Worm (Caenorhabditis elegans) whole organism, mixed stage, embryonic: ENCODE results near the gene F10E7.6.

Source experiments
- blmp-1 ChIP-seq: fragments of 150-350 bp; optimal IDR thresholded peaks from 2 replicates; lab custom pipeline; 2014; ENCODE audit warnings: missing biosample characterization, missing genetic modification characterization
- ceh-39 ChIP-seq: fragments of 150-350 bp; optimal IDR thresholded peaks from 2 replicates; lab custom pipeline; 2014; ENCODE audit warnings: missing biosample characterization, missing genetic modification characterization
- ces-1 ChIP-seq: fragments of 150-350 bp; optimal IDR thresholded peaks from 2 replicates; lab custom pipeline; 2014; ENCODE audit warnings: missing biosample characterization, missing genetic modification reagents, missing genetic modification characterization
- elt-3 ChIP-seq: fragments of 150-350 bp; optimal IDR thresholded peaks from 2 replicates; lab custom pipeline; 2014; ENCODE audit warnings: missing biosample characterization, missing genetic modification characterization
- lin-32 ChIP-seq: fragments of 200-800 bp; sonication (Bioruptor generic); optimal IDR thresholded peaks from 2 replicates; lab custom pipeline; 2018; ENCODE audit warnings: mild to moderate bottlenecking, missing genetic modification characterization, missing compliant biosample characterization
- lsy-2 ChIP-seq: fragments of 150-350 bp; optimal IDR thresholded peaks from 2 replicates; lab custom pipeline; 2014; ENCODE audit warnings: missing biosample characterization, missing genetic modification characterization
- mep-1 ChIP-seq: fragments of 150-350 bp; optimal IDR thresholded peaks from 2 replicates; lab custom pipeline; 2017; ENCODE audit warnings: missing biosample characterization, missing genetic modification reagents, missing genetic modification characterization, inconsistent platforms
- nhr-12 ChIP-seq: fragments of 150-350 bp; optimal IDR thresholded peaks from 2 replicates; lab custom pipeline; 2014; ENCODE audit warnings: missing biosample characterization, missing genetic modification characterization
- nhr-237 ChIP-seq: fragments of 150-350 bp; optimal IDR thresholded peaks from 2 replicates; lab custom pipeline; 2014; ENCODE audit warnings: missing biosample characterization, missing genetic modification characterization
- pha-4 ChIP-seq: fragments of 150-350 bp; optimal IDR thresholded peaks from 2 replicates; lab custom pipeline; 2018; ENCODE audit warnings: missing biosample characterization, missing genetic modification reagents, missing genetic modification characterization
- sem-2 ChIP-seq: fragments of 200-800 bp; sonication (Bioruptor generic); optimal IDR thresholded peaks from 2 replicates; lab custom pipeline; 2018; ENCODE audit warnings: mild to moderate bottlenecking, missing genetic modification characterization, missing compliant biosample characterization
- snpc-4 ChIP-seq: fragments of 150-350 bp; optimal IDR thresholded peaks from 2 replicates; lab custom pipeline; 2014; ENCODE audit warnings: missing biosample characterization, missing genetic modification characterization
- unc-39 ChIP-seq: fragments of 150-350 bp; optimal IDR thresholded peaks from 2 replicates; lab custom pipeline; 2014; ENCODE audit warnings: missing biosample characterization, missing genetic modification characterization
- ztf-11 ChIP-seq: fragments of 150-350 bp; optimal IDR thresholded peaks from 2 replicates; lab custom pipeline; 2014; ENCODE audit warnings: missing biosample characterization, missing genetic modification characterization

ce11 chrII:7147550-7147949 lies 34.7 kb downstream of the F10E7.6 start:
- peak; percentile 49 for TF ChIP-seq ces-1 (GFP tag; lab: Kevin White, UChicago)
- TF ChIP-seq pha-4 (tag; lab: Kevin White, UChicago), result no peak
- TF ChIP-seq nhr-237, result peak; percentile 51
- TF ChIP-seq elt-3 (tag; lab: Kevin White, UChicago), result no peak
- no peak for TF ChIP-seq blmp-1 (tag; lab: Kevin White, UChicago)
- TF ChIP-seq sem-2 (GFP tag; lab: Kevin White, UChicago), result no peak
- TF ChIP-seq snpc-4 (tag; lab: Kevin White, UChicago), result no peak
- no peak for TF ChIP-seq nhr-12 (tag; lab: Kevin White, UChicago)
- no peak for TF ChIP-seq mep-1 (tag; lab: Kevin White, UChicago)
- TF ChIP-seq unc-39 (tag; lab: Kevin White, UChicago), result no peak
- TF ChIP-seq ceh-39 (tag; lab: Kevin White, UChicago), result no peak
- TF ChIP-seq lin-32 (GFP tag; lab: Kevin White, UChicago), result no peak
- peak; percentile 72 for TF ChIP-seq lsy-2 (tag; lab: Kevin White, UChicago)
- TF ChIP-seq ztf-11 (tag; lab: Kevin White, UChicago), result no peak
